Worm (Caenorhabditis elegans) whole organism, midembryonic: ENCODE measurements around the gene ZK418.10.

Experiments used
- T22C8.4 ChIP-seq: fragments of 200-800 bp; sonication (Bioruptor generic); IDR thresholded peaks from 2 replicates; pipeline ENCODE4 v1.3.6; 2022; ENCODE audit warnings: missing genetic modification characterization, missing compliant biosample characterization
- ref-1 ChIP-seq: fragments of 200-800 bp; sonication (Bioruptor generic); conservative IDR thresholded peaks from 2 replicates; pipeline ENCODE4 v1.3.6; 2022; ENCODE audit warnings: missing genetic modification reagents, missing genetic modification characterization, missing compliant biosample characterization
- tab-1 ChIP-seq: fragments of 200-800 bp; sonication (Bioruptor generic); IDR thresholded peaks from 2 replicates; pipeline ENCODE4 v1.3.6; 2022; ENCODE audit warnings: missing genetic modification characterization, missing compliant biosample characterization
- ztf-23 ChIP-seq: fragments of 200-800 bp; sonication (Bioruptor generic); IDR thresholded peaks from 2 replicates; pipeline ENCODE4 v1.3.6; 2022; ENCODE audit warnings: missing genetic modification reagents, missing genetic modification characterization, missing compliant biosample characterization
- ztf-29 ChIP-seq: fragments of 200-800 bp; sonication (Bioruptor generic); IDR thresholded peaks from 2 replicates; pipeline ENCODE4 v1.3.6; 2022; ENCODE audit warnings: missing genetic modification reagents, missing genetic modification characterization, missing compliant biosample characterization

- TF ChIP-seq ref-1 (no peak), tab-1 (no peak), ztf-23 (GFP tag; lab: Robert Waterston, UW) (no peak), ztf-29 (GFP tag; lab: Robert Waterston, UW) (no peak), T22C8.4 (GFP tag; lab: Robert Waterston, UW) (no peak)
These were observed 16.4 kb upstream of the ZK418.10 start for ce11 chrIII:7106854-7107253.
